Worm (Caenorhabditis elegans) whole organism, L3 larva: ENCODE measurements around the gene mrps-12.

Experiments
- R02D3.7 ChIP-seq: fragments of 150-350 bp; optimal IDR thresholded peaks from 2 replicates; lab custom pipeline; 2014; ENCODE audit warnings: missing biosample characterization, missing genetic modification characterization
- aly-2 ChIP-seq: fragments of 150-350 bp; optimal IDR thresholded peaks from 2 replicates; lab custom pipeline; 2014; ENCODE audit warnings: missing biosample characterization, missing genetic modification characterization
- ama-1 ChIP-seq: fragments of 150-350 bp; optimal IDR thresholded peaks from 2 replicates; lab custom pipeline; 2018
- ceh-28 ChIP-seq: fragments of 150-350 bp; optimal IDR thresholded peaks from 2 replicates; lab custom pipeline; 2014; ENCODE audit warnings: missing biosample characterization, missing genetic modification reagents, missing genetic modification characterization
- ceh-82 ChIP-seq: fragments of 150-350 bp; optimal IDR thresholded peaks from 2 replicates; lab custom pipeline; 2014; ENCODE audit warnings: missing biosample characterization, missing genetic modification characterization
- ceh-9 ChIP-seq: sonication (generic microtip); optimal IDR thresholded peaks from 2 replicates; lab custom pipeline; 2018; ENCODE audit warnings: missing biosample characterization, missing genetic modification characterization
- egl-27 ChIP-seq: sonication (generic microtip); optimal IDR thresholded peaks from 4 replicates; lab custom pipeline; 2017; ENCODE audit warnings: missing biosample characterization, missing genetic modification reagents, missing genetic modification characterization
- egl-5 ChIP-seq: fragments of 150-350 bp; optimal IDR thresholded peaks from 2 replicates; lab custom pipeline; 2017; ENCODE audit warnings: missing biosample characterization, missing genetic modification reagents, missing genetic modification characterization, inconsistent platforms
- elt-1 ChIP-seq: fragments of 150-350 bp; optimal IDR thresholded peaks from 2 replicates; lab custom pipeline; 2014; ENCODE audit warnings: missing biosample characterization, missing genetic modification characterization
- elt-2 ChIP-seq: sonication (generic microtip); optimal IDR thresholded peaks from 2 replicates; lab custom pipeline; 2016; ENCODE audit warnings: missing genetic modification reagents, mild to moderate bottlenecking, missing genetic modification characterization, missing compliant biosample characterization
- fkh-10 ChIP-seq: sonication (generic microtip); optimal IDR thresholded peaks from 2 replicates; lab custom pipeline; 2017; ENCODE audit warnings: missing biosample characterization, missing genetic modification reagents, missing genetic modification characterization
- fkh-2 ChIP-seq: fragments of 150-350 bp; optimal IDR thresholded peaks from 2 replicates; lab custom pipeline; 2014; ENCODE audit warnings: missing biosample characterization, missing genetic modification reagents, missing genetic modification characterization
- fos-1 ChIP-seq: fragments of 150-350 bp; optimal IDR thresholded peaks from 2 replicates; lab custom pipeline; 2014; ENCODE audit warnings: missing biosample characterization, missing genetic modification characterization
- hmg-11 ChIP-seq: sonication (generic microtip); optimal IDR thresholded peaks from 2 replicates; lab custom pipeline; 2016; ENCODE audit warnings: missing genetic modification characterization, missing compliant biosample characterization
- jun-1 ChIP-seq: fragments of 150-350 bp; optimal IDR thresholded peaks from 2 replicates; lab custom pipeline; 2014; ENCODE audit warnings: missing biosample characterization, missing genetic modification reagents, missing genetic modification characterization
- lin-15B ChIP-seq: fragments of 150-350 bp; optimal IDR thresholded peaks from 2 replicates; lab custom pipeline; 2014; ENCODE audit warnings: missing biosample characterization, missing genetic modification characterization
- lin-39 ChIP-seq: fragments of 150-350 bp; optimal IDR thresholded peaks from 2 replicates; lab custom pipeline; 2018; ENCODE audit warnings: missing biosample characterization, missing genetic modification reagents, missing genetic modification characterization
- lsy-12 ChIP-seq: sonication (generic microtip); optimal IDR thresholded peaks from 2 replicates; lab custom pipeline; 2016; ENCODE audit warnings: mild to moderate bottlenecking, missing genetic modification characterization, missing compliant biosample characterization
- mdl-1 ChIP-seq: fragments of 150-350 bp; optimal IDR thresholded peaks from 2 replicates; lab custom pipeline; 2014; ENCODE audit warnings: missing biosample characterization, missing genetic modification characterization
- nfya-1 ChIP-seq: sonication (generic microtip); optimal IDR thresholded peaks from 2 replicates; lab custom pipeline; 2017; ENCODE audit warnings: missing genetic modification characterization, mild to moderate bottlenecking, missing compliant biosample characterization, antibody characterized with exemption, moderate library complexity; ENCODE audit not compliant: insufficient read depth
- nhr-11 ChIP-seq: fragments of 150-350 bp; optimal IDR thresholded peaks from 2 replicates; lab custom pipeline; 2014; ENCODE audit warnings: missing biosample characterization, missing genetic modification characterization
- nhr-23 ChIP-seq: fragments of 150-350 bp; optimal IDR thresholded peaks from 2 replicates; lab custom pipeline; 2014; ENCODE audit warnings: missing biosample characterization, missing genetic modification reagents, missing genetic modification characterization
- nhr-237 ChIP-seq: fragments of 150-350 bp; optimal IDR thresholded peaks from 2 replicates; lab custom pipeline; 2014; ENCODE audit warnings: missing biosample characterization, missing genetic modification characterization
- nhr-67 ChIP-seq: fragments of 150-350 bp; optimal IDR thresholded peaks from 2 replicates; lab custom pipeline; 2014; ENCODE audit warnings: missing biosample characterization, missing genetic modification characterization
- nhr-76 ChIP-seq: fragments of 150-350 bp; sonication (generic microtip); optimal IDR thresholded peaks from 5 replicates; lab custom pipeline; 2014; ENCODE audit warnings: missing biosample characterization, missing genetic modification characterization
- nhr-77 ChIP-seq: fragments of 150-350 bp; optimal IDR thresholded peaks from 2 replicates; lab custom pipeline; 2014; ENCODE audit warnings: missing biosample characterization, missing genetic modification characterization
- pha-4 ChIP-seq: fragments of 150-350 bp; optimal IDR thresholded peaks from 2 replicates; lab custom pipeline; 2014; ENCODE audit warnings: missing biosample characterization, missing genetic modification reagents, missing genetic modification characterization
- pqm-1 ChIP-seq: fragments of 150-350 bp; optimal IDR thresholded peaks from 2 replicates; lab custom pipeline; 2017; ENCODE audit warnings: missing biosample characterization, missing genetic modification characterization, inconsistent platforms
- sea-2 ChIP-seq: fragments of 150-350 bp; sonication (generic microtip); optimal IDR thresholded peaks from 4 replicates; lab custom pipeline; 2014; ENCODE audit warnings: missing biosample characterization, missing genetic modification reagents, missing genetic modification characterization
- skn-1 ChIP-seq: fragments of 150-350 bp; optimal IDR thresholded peaks from 2 replicates; lab custom pipeline; 2014; ENCODE audit warnings: missing biosample characterization, missing genetic modification characterization
- snpc-4 ChIP-seq: fragments of 150-350 bp; optimal IDR thresholded peaks from 2 replicates; lab custom pipeline; 2014; ENCODE audit warnings: missing biosample characterization, missing genetic modification characterization
- tbx-2 ChIP-seq: sonication (generic microtip); optimal IDR thresholded peaks from 2 replicates; lab custom pipeline; 2016; ENCODE audit warnings: mild to moderate bottlenecking, missing genetic modification characterization, missing compliant biosample characterization
- unc-62 ChIP-seq: fragments of 150-350 bp; sonication (generic microtip); optimal IDR thresholded peaks from 4 replicates; lab custom pipeline; 2014; ENCODE audit warnings: missing biosample characterization, missing genetic modification reagents, missing genetic modification characterization
- zag-1 ChIP-seq: fragments of 150-350 bp; optimal IDR thresholded peaks from 2 replicates; lab custom pipeline; 2014; ENCODE audit warnings: missing biosample characterization, missing genetic modification characterization
- ztf-11 ChIP-seq: fragments of 150-350 bp; optimal IDR thresholded peaks from 2 replicates; lab custom pipeline; 2014; ENCODE audit warnings: missing biosample characterization, missing genetic modification characterization
- ztf-4 ChIP-seq: fragments of 150-350 bp; optimal IDR thresholded peaks from 2 replicates; lab custom pipeline; 2014; ENCODE audit warnings: missing biosample characterization, missing genetic modification characterization

The mrps-12 gene

ce11 chrV:20866406-20866805 lies 28.5 kb downstream of the mrps-12 start:
- TF ChIP-seq egl-5 (tag; lab: Kevin White, UChicago) (no peak), elt-2 (tag; lab: Kevin White, UChicago) (peak; percentile 81), fkh-10 (no peak), jun-1 (tag; lab: Kevin White, UChicago) (no peak), fos-1 (tag; lab: Kevin White, UChicago) (no peak), egl-27 (no peak), pqm-1 (peak; percentile 39)

ce11 chrV:20868329-20868728 lies 30.4 kb downstream of the mrps-12 start, which contains the start of gene F31D4.8:
Gene F31D4.8 (minus strand): TSS chrV:20868429.
- no peak for TF ChIP-seq hmg-11 (tag; lab: Kevin White, UChicago)
- TF ChIP-seq pha-4 (tag; lab: Kevin White, UChicago) = peak; percentile 8
- TF ChIP-seq, all 47 proteins: peak for 1

- TF ChIP-seq zag-1 (tag; lab: Kevin White, UChicago) (no peak), nhr-23 (tag; lab: Kevin White, UChicago) (no peak), aly-2 (no peak), nhr-67 (tag; lab: Kevin White, UChicago) (no peak), egl-27 (no peak), mdl-1 (no peak), lin-39 (tag; lab: Kevin White, UChicago) (no peak), skn-1 (tag; lab: Kevin White, UChicago) (no peak), unc-62 (GFP tag; lab: Kevin White, UChicago) (no peak), ceh-28 (tag; lab: Kevin White, UChicago) (no peak), nhr-11 (tag; lab: Kevin White, UChicago) (no peak), ama-1 (lab: Kevin White, UChicago) (no peak), R02D3.7 (tag; lab: Kevin White, UChicago) (no peak), jun-1 (tag; lab: Kevin White, UChicago) (no peak), elt-1 (tag; lab: Kevin White, UChicago) (no peak), ceh-9 (tag; lab: Kevin White, UChicago) (no peak), pha-4 (tag; lab: Kevin White, UChicago) (no peak), sea-2 (GFP tag; lab: Kevin White, UChicago) (no peak), snpc-4 (tag; lab: Kevin White, UChicago) (no peak), ztf-11 (no peak)
- TF ChIP-seq, all 47 proteins: peak for 0
These were observed 32.8 kb downstream of the mrps-12 start for ce11 chrV:20870633-20871032.

- TF ChIP-seq lsy-12 (tag; lab: Kevin White, UChicago) (no peak), elt-2 (tag; lab: Kevin White, UChicago) (no peak), egl-5 (tag; lab: Kevin White, UChicago) (no peak), nhr-67 (tag; lab: Kevin White, UChicago) (no peak), nhr-76 (no peak), nhr-23 (tag; lab: Kevin White, UChicago) (no peak), lin-39 (tag; lab: Kevin White, UChicago) (no peak), ceh-82 (tag; lab: Kevin White, UChicago) (no peak), snpc-4 (tag; lab: Kevin White, UChicago) (no peak), zag-1 (tag; lab: Kevin White, UChicago) (no peak), ztf-4 (no peak), elt-1 (tag; lab: Kevin White, UChicago) (no peak), nhr-77 (tag; lab: Kevin White, UChicago) (no peak), nhr-11 (tag; lab: Kevin White, UChicago) (no peak)
- TF ChIP-seq, all 47 proteins: peak for 0
These were observed 33.3 kb downstream of the mrps-12 start for ce11 chrV:20871194-20871593.

ce11 chrV:20873144-20873543 lies 35.3 kb downstream of the mrps-12 start:
- no peak for TF ChIP-seq nhr-237 (tag; lab: Kevin White, UChicago)
- TF ChIP-seq fkh-10 = peak; percentile 81
- TF ChIP-seq hmg-11 (tag; lab: Kevin White, UChicago) = peak; percentile 45
- peak; percentile 20 for TF ChIP-seq nfya-1 (tag; lab: Kevin White, UChicago)

- no peak for TF ChIP-seq egl-27
- no peak for TF ChIP-seq tbx-2 (tag; lab: Kevin White, UChicago)
- no peak for TF ChIP-seq skn-1 (tag; lab: Kevin White, UChicago)
- no peak for TF ChIP-seq nhr-23 (tag; lab: Kevin White, UChicago)
- no peak for TF ChIP-seq fkh-2
- TF ChIP-seq lin-15B (tag; lab: Kevin White, UChicago) = no peak
- TF ChIP-seq pha-4 (tag; lab: Kevin White, UChicago) = no peak
- TF ChIP-seq zag-1 (tag; lab: Kevin White, UChicago) = no peak
- TF ChIP-seq, all 47 proteins: peak for 0
These were observed 37.4 kb downstream of the mrps-12 start for ce11 chrV:20875324-20875723.
